Fruit fly (Drosophila melanogaster) whole organism, embryonic: ENCODE data around the gene CG31638.

Experiments used
- Asciz ChIP-seq: fragments of 200-800 bp; sonication (Bioruptor generic); optimal IDR thresholded peaks from 2 replicates; lab custom pipeline; 2017; ENCODE audit warnings: missing biosample characterization, mild to moderate bottlenecking, missing genetic modification characterization, missing genetic modification reagents
- Bdp1 ChIP-seq: fragments of 200-800 bp; sonication (Bioruptor generic); optimal IDR thresholded peaks from 3 replicates; lab custom pipeline; 2016; ENCODE audit warnings: missing biosample characterization, missing genetic modification characterization
- C15 ChIP-seq: fragments of 200-800 bp; sonication (Bioruptor generic); IDR thresholded peaks from 3 replicates; pipeline ENCODE4 v1.3.6; 2022; ENCODE audit warnings: missing biosample characterization, missing genetic modification characterization
- CG10209 ChIP-seq: fragments of 200-800 bp; sonication (Bioruptor generic); optimal IDR thresholded peaks from 3 replicates; lab custom pipeline; 2017; ENCODE audit warnings: missing biosample characterization, mild to moderate bottlenecking, missing genetic modification characterization, missing genetic modification reagents
- CG10565 ChIP-seq: fragments of 200-800 bp; sonication (Bioruptor generic); optimal IDR thresholded peaks from 3 replicates; lab custom pipeline; 2016; ENCODE audit warnings: missing biosample characterization, mild to moderate bottlenecking, missing genetic modification characterization
- CG11456 ChIP-seq: fragments of 200-800 bp; sonication (Bioruptor generic); IDR thresholded peaks from 3 replicates; pipeline ENCODE4 v1.3.6; 2022; ENCODE audit warnings: missing biosample characterization, missing genetic modification characterization
- CG13287 ChIP-seq: fragments of 200-800 bp; sonication (Bioruptor generic); IDR thresholded peaks from 2 replicates; pipeline ENCODE4 v1.3.6; 2022; ENCODE audit warnings: missing biosample characterization, missing genetic modification characterization; ENCODE audit not compliant: partially characterized antibody
- CG15269 ChIP-seq: fragments of 200-800 bp; sonication (Bioruptor generic); optimal IDR thresholded peaks from 2 replicates; lab custom pipeline; 2018; ENCODE audit warnings: missing biosample characterization, mild to moderate bottlenecking, missing genetic modification characterization, moderate library complexity
- CG1602 ChIP-seq: fragments of 200-800 bp; sonication (Bioruptor generic); optimal IDR thresholded peaks from 3 replicates; lab custom pipeline; 2016; ENCODE audit warnings: missing biosample characterization, missing genetic modification characterization
- CG1603 ChIP-seq: fragments of 200-800 bp; sonication (Bioruptor generic); optimal IDR thresholded peaks from 2 replicates; lab custom pipeline; 2019; ENCODE audit warnings: missing biosample characterization, mild to moderate bottlenecking, missing genetic modification characterization, moderate library complexity
- CG2199 ChIP-seq: fragments of 200-800 bp; sonication (Bioruptor generic); IDR thresholded peaks from 3 replicates; pipeline ENCODE4 v1.3.6; 2022; ENCODE audit warnings: missing biosample characterization, missing genetic modification characterization
- CG2202 ChIP-seq: fragments of 200-800 bp; sonication (Bioruptor generic); optimal IDR thresholded peaks from 2 replicates; lab custom pipeline; 2018; ENCODE audit warnings: missing biosample characterization, mild to moderate bottlenecking, missing genetic modification characterization
- CG2889 ChIP-seq: fragments of 200-800 bp; sonication (Bioruptor generic); IDR thresholded peaks from 3 replicates; pipeline ENCODE4 v1.3.6; 2022; ENCODE audit warnings: missing biosample characterization, missing genetic modification characterization
- CG3065 ChIP-seq: fragments of 200-800 bp; sonication (Bioruptor generic); optimal IDR thresholded peaks from 2 replicates; lab custom pipeline; 2016; ENCODE audit warnings: missing biosample characterization, missing genetic modification characterization
- CG33557 ChIP-seq: fragments of 200-800 bp; sonication (Bioruptor generic); optimal IDR thresholded peaks from 2 replicates; lab custom pipeline; 2019; ENCODE audit warnings: missing biosample characterization, mild to moderate bottlenecking, missing genetic modification characterization, moderate library complexity
- CG3995 ChIP-seq: fragments of 200-800 bp; sonication (Bioruptor generic); optimal IDR thresholded peaks from 3 replicates; lab custom pipeline; 2016; ENCODE audit warnings: missing biosample characterization, missing genetic modification characterization
- CG6272 ChIP-seq: fragments of 200-800 bp; sonication (Bioruptor generic); IDR thresholded peaks from 2 replicates; pipeline ENCODE4 v1.3.6; 2022; ENCODE audit warnings: missing biosample characterization, missing genetic modification characterization
- CG6791 ChIP-seq: fragments of 200-800 bp; sonication (Bioruptor generic); IDR thresholded peaks from 3 replicates; pipeline ENCODE4 v1.3.6; 2022; ENCODE audit warnings: missing biosample characterization, missing genetic modification characterization; ENCODE audit not compliant: partially characterized antibody
- CG8388 ChIP-seq: fragments of 200-800 bp; sonication (Bioruptor generic); optimal IDR thresholded peaks from 2 replicates; lab custom pipeline; 2019; ENCODE audit warnings: missing biosample characterization, mild to moderate bottlenecking, missing genetic modification characterization, moderate library complexity
- CoRest ChIP-seq: fragments of 200-800 bp; sonication (Bioruptor generic); optimal IDR thresholded peaks from 3 replicates; lab custom pipeline; 2018; ENCODE audit warnings: missing biosample characterization, mild to moderate bottlenecking, missing genetic modification characterization, moderate library complexity
- Dref ChIP-seq: fragments of 200-800 bp; sonication (Bioruptor generic); IDR thresholded peaks from 2 replicates; pipeline ENCODE4 v1.3.6; 2022; ENCODE audit warnings: missing biosample characterization, missing genetic modification characterization
- Drgx ChIP-seq: fragments of 200-800 bp; sonication (Bioruptor generic); IDR thresholded peaks from 2 replicates; pipeline ENCODE4 v1.3.6; 2022; ENCODE audit warnings: missing biosample characterization, missing genetic modification characterization
- Hey ChIP-seq: fragments of 200-800 bp; sonication (Bioruptor generic); optimal IDR thresholded peaks from 3 replicates; lab custom pipeline; 2018; ENCODE audit warnings: missing biosample characterization, mild to moderate bottlenecking, missing genetic modification characterization
- Hr39 ChIP-seq: fragments of >200 bp; optimal IDR thresholded peaks from 2 replicates; lab custom pipeline; 2017
- Pdp1 ChIP-seq, 2 experiments: fragments of 200-800 bp; sonication (Bioruptor generic); optimal IDR thresholded peaks; 3 replicates each; lab custom pipeline; 2016; ENCODE audit warnings: missing biosample characterization in 2 of 2, missing genetic modification characterization in 2 of 2, mild to moderate bottlenecking in 1 of 2, moderate library complexity in 1 of 2
- Ptx1 ChIP-seq: fragments of 200-800 bp; sonication (Bioruptor generic); IDR thresholded peaks from 2 replicates; pipeline ENCODE4 v1.3.6; 2022; ENCODE audit warnings: missing biosample characterization, missing genetic modification characterization
- Vsx1 ChIP-seq: fragments of 200-800 bp; sonication (Bioruptor generic); optimal IDR thresholded peaks from 2 replicates; lab custom pipeline; 2017; ENCODE audit warnings: missing biosample characterization, mild to moderate bottlenecking, missing genetic modification characterization, missing genetic modification reagents
- YL-1 ChIP-seq: fragments of 200-800 bp; sonication (Bioruptor generic); optimal IDR thresholded peaks from 3 replicates; lab custom pipeline; 2017; ENCODE audit warnings: missing biosample characterization, mild to moderate bottlenecking, missing genetic modification characterization
- ara ChIP-seq: fragments of 200-800 bp; sonication (Bioruptor generic); IDR thresholded peaks from 2 replicates; pipeline ENCODE4 v1.3.6; 2022; ENCODE audit warnings: missing biosample characterization, missing genetic modification characterization
- ase ChIP-seq: fragments of 200-800 bp; sonication (Bioruptor generic); IDR thresholded peaks from 3 replicates; pipeline ENCODE4 v1.3.6; 2022; ENCODE audit warnings: missing biosample characterization, missing genetic modification characterization
- cad ChIP-seq: fragments of >200 bp; optimal IDR thresholded peaks from 2 replicates; lab custom pipeline; 2017; ENCODE audit warnings: missing biosample characterization, missing genetic modification characterization
- ci ChIP-seq: fragments of 200-800 bp; sonication (Bioruptor generic); IDR thresholded peaks from 3 replicates; pipeline ENCODE4 v1.3.6; 2022; ENCODE audit warnings: missing biosample characterization, missing genetic modification characterization
- fd102C ChIP-seq: fragments of 200-800 bp; sonication (Bioruptor generic); optimal IDR thresholded peaks from 2 replicates; lab custom pipeline; 2018; ENCODE audit warnings: missing biosample characterization, mild to moderate bottlenecking, missing genetic modification characterization, moderate library complexity
- fd96Cb ChIP-seq: fragments of 200-800 bp; sonication (Bioruptor generic); optimal IDR thresholded peaks from 2 replicates; lab custom pipeline; 2018; ENCODE audit warnings: missing biosample characterization, mild to moderate bottlenecking, missing genetic modification characterization, moderate library complexity
- gce ChIP-seq: fragments of 200-800 bp; sonication (Bioruptor generic); IDR thresholded peaks from 3 replicates; pipeline ENCODE4 v1.3.6; 2022; ENCODE audit warnings: missing biosample characterization, missing genetic modification characterization
- grau ChIP-seq: fragments of 200-800 bp; optimal IDR thresholded peaks from 3 replicates; lab custom pipeline; 2019; ENCODE audit warnings: missing biosample characterization, mild to moderate bottlenecking, missing genetic modification characterization, moderate library complexity
- inv ChIP-seq: fragments of 200-800 bp; sonication (Bioruptor generic); IDR thresholded peaks from 2 replicates; pipeline ENCODE4 v1.3.6; 2022; ENCODE audit warnings: missing biosample characterization, missing genetic modification characterization; ENCODE audit not compliant: partially characterized antibody
- maf-S ChIP-seq: fragments of 200-800 bp; sonication (Bioruptor generic); optimal IDR thresholded peaks from 2 replicates; lab custom pipeline; 2016; ENCODE audit warnings: missing biosample characterization, missing genetic modification characterization
- nerfin-2 ChIP-seq: fragments of 200-800 bp; sonication (Bioruptor generic); IDR thresholded peaks from 2 replicates; pipeline ENCODE4 v1.3.6; 2022; ENCODE audit warnings: missing biosample characterization, missing genetic modification characterization; ENCODE audit not compliant: partially characterized antibody
- nom ChIP-seq: fragments of 200-800 bp; sonication (Bioruptor generic); optimal IDR thresholded peaks from 2 replicates; lab custom pipeline; 2017; ENCODE audit warnings: missing biosample characterization, missing genetic modification characterization, mild to moderate bottlenecking, moderate library complexity, missing genetic modification reagents
- peb ChIP-seq: fragments of 200-800 bp; sonication (Bioruptor generic); IDR thresholded peaks from 2 replicates; pipeline ENCODE4 v1.3.6; 2022; ENCODE audit warnings: missing biosample characterization, missing genetic modification characterization
- pnt ChIP-seq: fragments of 200-800 bp; sonication (Bioruptor generic); optimal IDR thresholded peaks from 3 replicates; lab custom pipeline; 2016; ENCODE audit warnings: missing biosample characterization, missing genetic modification characterization
- prd ChIP-seq, 3 experiments: fragments of >200 bp in 2 of 3; fragments of 200-800 bp in 1 of 3; sonication (Bioruptor generic) in 1 of 3; optimal IDR thresholded peaks in 2 of 3; IDR thresholded peaks in 1 of 3; 2 replicates in 2 of 3; 3 replicates in 1 of 3; pipeline versions ENCODE4 v1.3.6 to Lab custom; 2017 to 2022; ENCODE audit warnings: missing biosample characterization in 1 of 3, missing genetic modification characterization in 1 of 3
- salm ChIP-seq: fragments of 200-800 bp; sonication (Bioruptor generic); optimal IDR thresholded peaks from 2 replicates; lab custom pipeline; 2018; ENCODE audit warnings: missing biosample characterization, mild to moderate bottlenecking, missing genetic modification characterization
- sd ChIP-seq: fragments of 200-800 bp; sonication (Bioruptor generic); optimal IDR thresholded peaks from 3 replicates; lab custom pipeline; 2018; ENCODE audit warnings: missing biosample characterization, mild to moderate bottlenecking, missing genetic modification characterization, moderate library complexity
- slbo ChIP-seq: fragments of 200-800 bp; sonication (Bioruptor generic); IDR thresholded peaks from 2 replicates; pipeline ENCODE4 v1.3.6; 2022; ENCODE audit warnings: missing biosample characterization, missing genetic modification characterization
- stwl ChIP-seq: fragments of 200-800 bp; sonication (Bioruptor generic); optimal IDR thresholded peaks from 3 replicates; lab custom pipeline; 2018; ENCODE audit warnings: missing biosample characterization, mild to moderate bottlenecking, missing genetic modification characterization, moderate library complexity
- tin ChIP-seq: fragments of 200-800 bp; sonication (Bioruptor generic); optimal IDR thresholded peaks from 3 replicates; lab custom pipeline; 2016; ENCODE audit warnings: missing biosample characterization, missing genetic modification characterization
- trem ChIP-seq: fragments of 200-800 bp; optimal IDR thresholded peaks from 3 replicates; lab custom pipeline; 2019; ENCODE audit warnings: missing biosample characterization, mild to moderate bottlenecking, missing genetic modification characterization, moderate library complexity
- trh ChIP-seq: fragments of 200-800 bp; sonication (Bioruptor generic); optimal IDR thresholded peaks from 2 replicates; lab custom pipeline; 2016; ENCODE audit warnings: missing biosample characterization, missing genetic modification characterization
- ttk ChIP-seq: fragments of 200-800 bp; sonication (Bioruptor generic); IDR thresholded peaks from 2 replicates; pipeline ENCODE4 v2.1.2; 2022; ENCODE audit warnings: missing biosample characterization, missing genetic modification characterization

Gene CG31638

dm6 chr2L:6463392-6463791 is 27.5 kb upstream of the CG31638 start (continued):
- TF ChIP-seq YL-1 (GFP tag; lab: Kevin White, UChicago) (no peak), Ptx1 (GFP tag; lab: Robert Waterston, UW) (no peak), ttk (GFP tag; lab: Robert Waterston, UW) (no peak), stwl (tag; lab: Kevin White, UChicago) (no peak), trem (tag; lab: Kevin White, UChicago) (no peak), Bdp1 (GFP tag; lab: Kevin White, UChicago) (no peak), CG13287 (GFP tag; lab: Robert Waterston, UW) (no peak), peb (GFP tag; lab: Robert Waterston, UW) (no peak), trh (GFP tag; lab: Kevin White, UChicago) (no peak), cad (GFP tag; lab: Kevin White, UChicago) (no peak), CG1602 (no peak), pnt (GFP tag; lab: Kevin White, UChicago) (no peak), Hr39 (lab: Kevin White, UChicago) (no peak), Dref (no peak), maf-S (GFP tag; lab: Kevin White, UChicago) (no peak), CG10565 (GFP tag; lab: Kevin White, UChicago) (no peak), ci (0 out of 3 replicates have a peak, but pooled peaks have one; percentile 55), CG3065 (GFP tag; lab: Kevin White, UChicago) (no peak), Hey (tag; lab: Kevin White, UChicago) (no peak), tin (GFP tag; lab: Kevin White, UChicago) (no peak), ase (GFP tag; lab: Robert Waterston, UW) (no peak), Drgx (GFP tag; lab: Robert Waterston, UW) (peak; percentile 8; the same call in 1 of the 2 replicates), CG15269 (tag; lab: Kevin White, UChicago) (no peak), CG3995 (no peak), Pdp1 (GFP tag; optimal IDR thresholded peaks at IDR 0.05; lab: Kevin White, UChicago) (no peak), nerfin-2 (GFP tag; lab: Robert Waterston, UW) (no peak), Asciz (GFP tag; lab: Kevin White, UChicago) (no peak), slbo (GFP tag; lab: Robert Waterston, UW) (no peak), salm (tag; lab: Kevin White, UChicago) (no peak), CG2199 (no peak), C15 (GFP tag; lab: Robert Waterston, UW) (no peak), Vsx1 (GFP tag; lab: Kevin White, UChicago) (no peak), CG6272 (0 out of 2 replicates have a peak, but pooled peaks have one; percentile 12), CG1603 (tag; lab: Kevin White, UChicago) (no peak), sd (tag; lab: Kevin White, UChicago) (no peak), inv (GFP tag; lab: Robert Waterston, UW) (no peak), CG6791 (GFP tag; lab: Robert Waterston, UW) (no peak), nom (GFP tag; lab: Kevin White, UChicago) (no peak), CoRest (tag; lab: Kevin White, UChicago) (no peak), CG2889 (GFP tag; lab: Robert Waterston, UW) (0 out of 3 replicates have a peak, but pooled peaks have one; percentile 14), CG33557 (GFP tag; lab: Kevin White, UChicago) (no peak), CG10209 (GFP tag; lab: Kevin White, UChicago) (no peak), CG11456 (GFP tag; lab: Robert Waterston, UW) (0 out of 3 replicates have a peak, but pooled peaks have one; percentile 8), grau (tag; lab: Kevin White, UChicago) (no peak), gce (GFP tag; lab: Robert Waterston, UW) (no peak), fd96Cb (no peak), ara (GFP tag; lab: Robert Waterston, UW) (0 out of 2 replicates have a peak, but pooled peaks have one; percentile 10), fd102C (GFP tag; lab: Kevin White, UChicago) (no peak), prd (optimal IDR thresholded peaks at IDR 0.05; lab: Kevin White, UChicago) (no peak), prd (GFP tag; IDR thresholded peaks at IDR 0.05; lab: Robert Waterston, UW) (0 out of 3 replicates have a peak, but pooled peaks have one; percentile 24), CG8388 (GFP tag; lab: Kevin White, UChicago) (no peak), CG2202 (no peak)
